Worm (Caenorhabditis elegans) whole organism, young adult: ENCODE results near the gene nsy-7.

Experiments
- B0019.2 ChIP-seq: fragments of 200-800 bp; sonication (Bioruptor generic); conservative IDR thresholded peaks from 2 replicates; pipeline ENCODE4 v1.3.6; 2022; ENCODE audit warnings: missing genetic modification reagents, missing genetic modification characterization, missing compliant biosample characterization
- F33H1.4 ChIP-seq: fragments of 200-800 bp; sonication (Bioruptor generic); IDR thresholded peaks from 2 replicates; pipeline ENCODE4 v1.3.6; 2022; ENCODE audit warnings: missing genetic modification reagents, missing genetic modification characterization, missing compliant biosample characterization
- F39B2.1 ChIP-seq: fragments of 200-800 bp; sonication (Bioruptor generic); IDR thresholded peaks from 2 replicates; pipeline ENCODE4 v1.3.6; 2022; ENCODE audit warnings: missing genetic modification reagents, missing genetic modification characterization, missing compliant biosample characterization
- T07F8.4 ChIP-seq: sonication (generic microtip); optimal IDR thresholded peaks from 2 replicates; lab custom pipeline; 2016; ENCODE audit warnings: mild to moderate bottlenecking, missing genetic modification characterization, moderate library complexity, missing compliant biosample characterization
- ceh-100 ChIP-seq: fragments of 200-800 bp; sonication (Bioruptor generic); IDR thresholded peaks from 2 replicates; pipeline ENCODE4 v1.3.6; 2022; ENCODE audit warnings: missing genetic modification reagents, missing genetic modification characterization, missing compliant biosample characterization
- lsy-27 ChIP-seq: sonication (generic microtip); optimal IDR thresholded peaks from 2 replicates; lab custom pipeline; 2017; ENCODE audit warnings: missing genetic modification characterization, mild to moderate bottlenecking, missing compliant biosample characterization, antibody characterized with exemption, missing genotype, borderline replicate concordance; ENCODE audit not compliant: insufficient read depth
- madf-3 ChIP-seq: fragments of 200-800 bp; sonication (Bioruptor generic); IDR thresholded peaks from 2 replicates; pipeline ENCODE4 v1.3.6; 2022; ENCODE audit warnings: missing genetic modification reagents, missing genetic modification characterization, missing compliant biosample characterization
- rec-8 ChIP-seq, 2 experiments: sonication (generic microtip); optimal IDR thresholded peaks; 2 replicates each; lab custom pipeline; 2016; ENCODE audit warnings: mild to moderate bottlenecking in 2 of 2, missing genetic modification characterization in 2 of 2, missing genetic modification reagents in 2 of 2, missing genotype in 2 of 2, missing biosample characterization in 1 of 2, missing compliant biosample characterization in 1 of 2, moderate library complexity in 1 of 2
- snpc-4 ChIP-seq, 5 experiments: fragments of 150-350 bp in 1 of 5; sonication (generic microtip) in 4 of 5; optimal IDR thresholded peaks; 2 replicates each; lab custom pipeline; 2014 to 2018; ENCODE audit warnings: missing genetic modification characterization in 5 of 5, missing biosample characterization in 3 of 5, antibody characterized with exemption in 2 of 5, mild to moderate bottlenecking in 2 of 5, missing compliant biosample characterization in 2 of 5, missing genotype in 2 of 5, moderate library complexity in 2 of 5, missing genetic modification reagents in 1 of 5
- unc-62 ChIP-seq: fragments of 150-350 bp; optimal IDR thresholded peaks from 2 replicates; lab custom pipeline; 2014; ENCODE audit warnings: missing biosample characterization, missing genetic modification reagents, missing genetic modification characterization

- TF ChIP-seq madf-3 (GFP tag; lab: Robert Waterston, UW) (no peak), F33H1.4 (no peak), unc-62 (GFP tag; lab: Kevin White, UChicago) (no peak), B0019.2 (GFP tag; lab: Robert Waterston, UW) (no peak), snpc-4 (GFP tag; optimal IDR thresholded peaks at IDR 0.05; lab: Kevin White, UChicago) (no peak), snpc-4 (tag; optimal IDR thresholded peaks at IDR 0.05; lab: Kevin White, UChicago) (no peak), ceh-100 (GFP tag; lab: Robert Waterston, UW) (no peak), F39B2.1 (GFP tag; lab: Robert Waterston, UW) (no peak), rec-8 (tag; optimal IDR thresholded peaks at IDR 0.05; lab: Kevin White, UChicago) (no peak), T07F8.4 (tag; lab: Kevin White, UChicago) (no peak), lsy-27 (tag; lab: Kevin White, UChicago) (no peak)
These were observed 15.5 kb downstream of the nsy-7 start for ce11 chrIV:8070934-8071333.
